Worm (Caenorhabditis elegans) whole organism, late embryonic: ENCODE results near the gene H25P19.1.
A peak's percentile ranks its signal among the peaks of the same experiment; 100 is the strongest.
"Not testable (repeated sequence)": the region's sequence is repeated elsewhere in the genome, so short reads cannot be mapped to it uniquely, and the experiment has no call there.

ENCODE experiments used
- F13H6.1 ChIP-seq: sonication (generic microtip); optimal IDR thresholded peaks from 2 replicates; lab custom pipeline; 2016; ENCODE audit warnings: missing genetic modification characterization, missing compliant biosample characterization
- K02D7.2 ChIP-seq: sonication (generic microtip); optimal IDR thresholded peaks from 2 replicates; lab custom pipeline; 2017; ENCODE audit warnings: mild to moderate bottlenecking, missing genetic modification characterization, missing compliant biosample characterization
- K09A11.1 ChIP-seq: sonication (generic microtip); optimal IDR thresholded peaks from 2 replicates; lab custom pipeline; 2017; ENCODE audit warnings: antibody characterized with exemption, mild to moderate bottlenecking, missing genetic modification characterization, missing compliant biosample characterization; ENCODE audit not compliant: insufficient read depth
- T23F11.4 ChIP-seq: fragments of 200-800 bp; sonication (Bioruptor generic); optimal IDR thresholded peaks from 2 replicates; lab custom pipeline; 2018; ENCODE audit warnings: mild to moderate bottlenecking, missing genetic modification characterization, missing compliant biosample characterization
- ahr-1 ChIP-seq: sonication (generic microtip); optimal IDR thresholded peaks from 2 replicates; lab custom pipeline; 2016; ENCODE audit warnings: missing genetic modification characterization, missing compliant biosample characterization
- ama-1 ChIP-seq: fragments of 150-350 bp; optimal IDR thresholded peaks from 2 replicates; lab custom pipeline; 2014
- ceh-18 ChIP-seq: sonication (generic microtip); optimal IDR thresholded peaks from 2 replicates; lab custom pipeline; 2016; ENCODE audit warnings: missing genetic modification characterization, missing compliant biosample characterization
- ceh-2 ChIP-seq: sonication (generic microtip); optimal IDR thresholded peaks from 2 replicates; lab custom pipeline; 2016; ENCODE audit warnings: missing genotype, missing genetic modification characterization, missing compliant biosample characterization
- ceh-30 ChIP-seq: fragments of 150-350 bp; optimal IDR thresholded peaks from 2 replicates; lab custom pipeline; 2014; ENCODE audit warnings: missing biosample characterization, missing genetic modification characterization
- ceh-34 ChIP-seq: sonication (generic microtip); optimal IDR thresholded peaks from 2 replicates; lab custom pipeline; 2016; ENCODE audit warnings: mild to moderate bottlenecking, missing genetic modification characterization, missing compliant biosample characterization
- ceh-6 ChIP-seq: fragments of 200-800 bp; sonication (Bioruptor generic); optimal IDR thresholded peaks from 2 replicates; lab custom pipeline; 2018; ENCODE audit warnings: mild to moderate bottlenecking, missing genetic modification characterization, missing compliant biosample characterization
- dve-1 ChIP-seq: sonication (generic microtip); optimal IDR thresholded peaks from 2 replicates; lab custom pipeline; 2017; ENCODE audit warnings: antibody characterized with exemption, mild to moderate bottlenecking, missing genetic modification characterization, missing compliant biosample characterization
- elt-2 ChIP-seq: sonication (generic microtip); optimal IDR thresholded peaks from 2 replicates; lab custom pipeline; 2016; ENCODE audit warnings: missing genetic modification reagents, missing genetic modification characterization, missing compliant biosample characterization
- eyg-1 ChIP-seq: sonication (generic microtip); optimal IDR thresholded peaks from 2 replicates; lab custom pipeline; 2016; ENCODE audit warnings: missing genotype, missing genetic modification characterization, missing compliant biosample characterization
- fax-1 ChIP-seq: sonication (generic microtip); optimal IDR thresholded peaks from 2 replicates; lab custom pipeline; 2016; ENCODE audit warnings: missing genotype, missing genetic modification characterization, missing compliant biosample characterization
- fkh-10 ChIP-seq: fragments of 150-350 bp; optimal IDR thresholded peaks from 2 replicates; lab custom pipeline; 2014; ENCODE audit warnings: missing biosample characterization, missing genetic modification reagents, missing genetic modification characterization
- fkh-6 ChIP-seq: sonication (generic microtip); optimal IDR thresholded peaks from 2 replicates; lab custom pipeline; 2016; ENCODE audit warnings: missing genetic modification characterization, missing compliant biosample characterization
- gmeb-2 ChIP-seq: sonication (generic microtip); optimal IDR thresholded peaks from 2 replicates; lab custom pipeline; 2016; ENCODE audit warnings: missing genetic modification characterization, inconsistent platforms, missing compliant biosample characterization
- hlh-13 ChIP-seq: fragments of 200-800 bp; sonication (Bioruptor generic); optimal IDR thresholded peaks from 2 replicates; lab custom pipeline; 2018; ENCODE audit warnings: mild to moderate bottlenecking, missing genetic modification characterization, missing compliant biosample characterization
- hlh-15 ChIP-seq: sonication (generic microtip); optimal IDR thresholded peaks from 2 replicates; lab custom pipeline; 2016; ENCODE audit warnings: missing genetic modification characterization, missing compliant biosample characterization
- hlh-30 ChIP-seq: sonication (generic microtip); optimal IDR thresholded peaks from 2 replicates; lab custom pipeline; 2017; ENCODE audit warnings: antibody characterized with exemption, missing genetic modification characterization, missing compliant biosample characterization; ENCODE audit not compliant: insufficient read depth
- hlh-6 ChIP-seq: sonication (generic microtip); optimal IDR thresholded peaks from 2 replicates; lab custom pipeline; 2016; ENCODE audit warnings: missing genotype, missing genetic modification characterization, missing compliant biosample characterization
- mec-3 ChIP-seq: sonication (generic microtip); optimal IDR thresholded peaks from 2 replicates; lab custom pipeline; 2016; ENCODE audit warnings: borderline replicate concordance, missing genetic modification characterization, missing compliant biosample characterization
- nhr-11 ChIP-seq: fragments of 150-350 bp; optimal IDR thresholded peaks from 2 replicates; lab custom pipeline; 2014; ENCODE audit warnings: missing biosample characterization, missing genetic modification characterization
- nhr-232 ChIP-seq: sonication (generic microtip); optimal IDR thresholded peaks from 2 replicates; lab custom pipeline; 2016; ENCODE audit warnings: missing genetic modification characterization, missing compliant biosample characterization
- npax-4 ChIP-seq: sonication (generic microtip); optimal IDR thresholded peaks from 2 replicates; lab custom pipeline; 2016; ENCODE audit warnings: missing genetic modification characterization, missing compliant biosample characterization
- odd-2 ChIP-seq: sonication (generic microtip); optimal IDR thresholded peaks from 2 replicates; lab custom pipeline; 2017; ENCODE audit warnings: antibody characterized with exemption, mild to moderate bottlenecking, missing genetic modification characterization, missing compliant biosample characterization
- pax-1 ChIP-seq: fragments of 150-350 bp; optimal IDR thresholded peaks from 2 replicates; lab custom pipeline; 2014; ENCODE audit warnings: missing biosample characterization, missing genetic modification characterization
- pha-4 ChIP-seq: fragments of 150-350 bp; optimal IDR thresholded peaks from 2 replicates; lab custom pipeline; 2018; ENCODE audit warnings: missing biosample characterization, missing genetic modification reagents, missing genetic modification characterization
- sdc-2 ChIP-seq: sonication (generic microtip); optimal IDR thresholded peaks from 2 replicates; lab custom pipeline; 2016; ENCODE audit warnings: missing genotype, missing genetic modification characterization, missing compliant biosample characterization
- sox-2 ChIP-seq: fragments of 200-800 bp; sonication (Bioruptor generic); IDR thresholded peaks from 2 replicates; pipeline ENCODE4 v1.3.6; 2022; ENCODE audit warnings: missing genetic modification reagents, missing genetic modification characterization, missing compliant biosample characterization
- sox-4 ChIP-seq: sonication (generic microtip); optimal IDR thresholded peaks from 2 replicates; lab custom pipeline; 2017; ENCODE audit warnings: mild to moderate bottlenecking, missing genetic modification characterization, inconsistent platforms, missing compliant biosample characterization
- tbx-2 ChIP-seq: sonication (generic microtip); optimal IDR thresholded peaks from 2 replicates; lab custom pipeline; 2016; ENCODE audit warnings: missing genetic modification characterization, missing compliant biosample characterization
- tbx-7 ChIP-seq: sonication (generic microtip); optimal IDR thresholded peaks from 2 replicates; lab custom pipeline; 2016; ENCODE audit warnings: missing genotype, missing genetic modification characterization, missing compliant biosample characterization
- unc-3 ChIP-seq, 2 experiments: fragments of 200-800 bp in 1 of 2; sonication (Bioruptor generic) in 1 of 2; sonication (generic microtip) in 1 of 2; conservative IDR thresholded peaks in 1 of 2; optimal IDR thresholded peaks in 1 of 2; 2 replicates each; pipeline versions ENCODE4 v1.3.6 to Lab custom; 2016 to 2022; ENCODE audit warnings: missing compliant biosample characterization in 2 of 2, missing genetic modification characterization in 2 of 2, missing genetic modification reagents in 1 of 2
- unc-55 ChIP-seq: sonication (generic microtip); optimal IDR thresholded peaks from 2 replicates; lab custom pipeline; 2017; ENCODE audit warnings: missing biosample characterization, missing genetic modification reagents, missing genetic modification characterization
- unc-86 ChIP-seq: sonication (generic microtip); optimal IDR thresholded peaks from 2 replicates; lab custom pipeline; 2016; ENCODE audit warnings: missing genetic modification characterization, missing compliant biosample characterization
- zip-5 ChIP-seq: sonication (generic microtip); optimal IDR thresholded peaks from 2 replicates; lab custom pipeline; 2016; ENCODE audit warnings: missing genetic modification characterization, missing compliant biosample characterization
- ztf-16 ChIP-seq: sonication (generic microtip); optimal IDR thresholded peaks from 2 replicates; lab custom pipeline; 2017; ENCODE audit warnings: missing genetic modification characterization, missing compliant biosample characterization

Gene H25P19.1

DNA sequence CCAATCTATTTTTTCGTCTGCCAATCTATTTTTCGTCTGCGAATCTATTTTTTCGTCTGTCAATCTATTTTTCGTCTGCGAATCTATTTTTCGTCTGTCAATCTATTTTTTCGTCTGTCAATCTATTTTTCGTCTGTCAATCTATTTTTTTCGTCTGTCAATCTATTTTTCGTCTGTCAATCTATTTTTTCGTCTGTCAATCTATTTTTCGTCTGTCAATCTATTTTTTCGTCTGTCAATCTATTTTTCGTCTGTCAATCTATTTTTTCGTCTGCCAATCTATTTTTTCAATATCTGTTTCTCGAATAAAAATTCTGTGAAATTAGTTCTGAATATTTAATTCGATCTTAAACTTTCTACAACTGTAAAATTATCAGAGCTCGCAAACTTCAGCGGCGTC lies 29.3 kb upstream of the H25P19.1 start:
- 0 out of 2 replicates have a peak, but pooled peaks have one; percentile 49 for TF ChIP-seq unc-3 (GFP tag; conservative IDR thresholded peaks at IDR 0.05; lab: Robert Waterston, UW)
- not testable (repeated sequence) for TF ChIP-seq unc-3 (tag; optimal IDR thresholded peaks at IDR 0.05; lab: Kevin White, UChicago)

DNA sequence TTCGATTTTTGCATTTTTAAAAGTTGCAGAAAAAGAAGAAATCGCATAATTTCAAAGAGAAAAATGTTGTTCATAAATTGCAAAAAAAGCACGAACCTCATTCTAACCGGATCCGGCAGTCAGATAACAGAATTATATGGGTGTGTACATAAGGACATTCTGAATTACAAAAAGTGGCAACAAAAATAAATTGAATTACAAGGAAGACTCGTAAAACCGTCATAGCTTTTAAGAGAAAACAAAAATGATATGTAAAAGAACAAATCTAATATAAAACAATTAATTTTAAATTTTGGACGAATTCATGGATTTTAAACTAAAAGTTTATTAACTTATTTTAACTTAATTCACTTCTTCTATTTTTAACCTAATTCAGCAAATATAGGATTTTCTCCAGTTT lies 27.3 kb upstream of the H25P19.1 start, which contains the start of gene F31F4.17:
F31F4.17 (minus strand) TSS at position 101 of the 400 bp plus-strand sequence.
- TF ChIP-seq F13H6.1 (no peak), eyg-1 (tag; lab: Kevin White, UChicago) (no peak), unc-55 (no peak), mec-3 (tag; lab: Kevin White, UChicago) (no peak), fax-1 (tag; lab: Kevin White, UChicago) (no peak), pha-4 (tag; lab: Kevin White, UChicago) (no peak), sox-2 (GFP tag; lab: Robert Waterston, UW) (no peak), odd-2 (no peak), ceh-2 (tag; lab: Kevin White, UChicago) (no peak), ceh-6 (GFP tag; lab: Kevin White, UChicago) (no peak), dve-1 (tag; lab: Kevin White, UChicago) (no peak), K02D7.2 (tag; lab: Kevin White, UChicago) (no peak), nhr-11 (tag; lab: Kevin White, UChicago) (no peak), T23F11.4 (no peak), ceh-30 (tag; lab: Kevin White, UChicago) (no peak)

DNA sequence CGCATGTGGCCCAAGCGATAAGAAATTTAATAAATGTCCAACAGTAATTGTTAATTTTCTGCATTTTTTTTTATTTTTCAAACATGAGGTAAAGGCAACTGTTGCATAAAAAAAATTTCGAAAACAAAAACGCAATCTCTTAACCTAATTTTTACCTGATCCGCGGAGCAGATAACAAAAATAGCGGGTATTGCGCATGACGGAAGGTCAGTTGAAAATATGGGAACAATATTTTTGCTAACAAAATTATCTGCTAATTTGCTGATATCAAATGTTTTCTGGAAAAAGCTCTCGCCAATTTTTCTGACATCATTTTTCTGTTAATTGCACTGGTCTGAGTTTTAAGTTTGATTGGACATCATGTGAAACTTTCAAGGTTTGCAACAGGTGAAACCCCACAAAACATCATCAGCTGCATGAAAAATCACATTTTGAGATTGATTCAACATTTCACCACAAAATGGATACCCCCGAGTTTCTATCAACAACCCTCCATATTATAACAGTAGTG lies 23.1 kb upstream of the H25P19.1 start, which contains the start of the genes F31F4.11 and srh-266:
F31F4.11 (minus strand) TSS at position 101 of the 511 bp plus-strand sequence.
srh-266 (plus strand) TSS at position 461 of the 511 bp plus-strand sequence.
- TF ChIP-seq fkh-10 (GFP tag; lab: Kevin White, UChicago): no peak
- no peak for TF ChIP-seq ceh-18 (tag; lab: Kevin White, UChicago)
- no peak for TF ChIP-seq ama-1
- TF ChIP-seq elt-2: no peak
- TF ChIP-seq zip-5 (tag; lab: Kevin White, UChicago): no peak
- TF ChIP-seq tbx-2: no peak

ce11 chrV:667459-667858 lies 20.0 kb upstream of the H25P19.1 start, which contains the start of gene nhr-180:
TSS of gene nhr-180 (minus strand) at chrV:667510.
- TF ChIP-seq K09A11.1 (tag; lab: Kevin White, UChicago): no peak
- no peak for TF ChIP-seq pax-1 (tag; lab: Kevin White, UChicago)
- no peak for TF ChIP-seq npax-4
- TF ChIP-seq sox-4 (tag; lab: Kevin White, UChicago): no peak
- TF ChIP-seq tbx-7 (tag; lab: Kevin White, UChicago): no peak
- no peak for TF ChIP-seq T23F11.4
- TF ChIP-seq nhr-232 (tag; lab: Kevin White, UChicago): no peak
- no peak for TF ChIP-seq hlh-15 (tag; lab: Kevin White, UChicago)
- no peak for TF ChIP-seq ahr-1 (tag; lab: Kevin White, UChicago)
- TF ChIP-seq F13H6.1: no peak
- no peak for TF ChIP-seq hlh-30 (tag; lab: Kevin White, UChicago)
- no peak for TF ChIP-seq sdc-2 (tag; lab: Kevin White, UChicago)
- no peak for TF ChIP-seq mec-3 (tag; lab: Kevin White, UChicago)
- no peak for TF ChIP-seq unc-86 (tag; lab: Kevin White, UChicago)
- no peak for TF ChIP-seq gmeb-2 (tag; lab: Kevin White, UChicago)

DNA sequence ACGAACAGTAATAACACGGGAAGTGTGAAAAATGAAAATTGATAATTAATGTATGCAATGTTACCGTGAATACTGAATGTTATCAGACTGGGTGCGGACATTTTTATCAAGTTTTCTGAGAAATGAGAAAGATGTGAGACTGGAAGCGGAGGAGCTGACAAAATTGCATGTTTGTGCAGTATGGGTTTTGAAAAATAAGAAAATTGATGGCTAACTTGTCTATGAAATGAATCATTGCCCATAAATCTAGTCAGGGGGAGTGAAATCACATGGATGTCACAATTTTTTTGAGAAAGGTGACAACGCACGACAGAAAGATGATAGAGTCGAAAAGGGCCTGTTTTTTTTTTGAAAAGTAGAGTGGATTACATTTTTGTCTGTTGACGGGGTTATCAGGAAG lies 16.1 kb upstream of the H25P19.1 start, which contains the start of gene sru-24:
sru-24 (minus strand) TSS at position 101 of the 400 bp plus-strand sequence.
- TF ChIP-seq pha-4 (tag; lab: Kevin White, UChicago): no peak
- no peak for TF ChIP-seq hlh-13 (GFP tag; lab: Kevin White, UChicago)
- TF ChIP-seq fax-1 (tag; lab: Kevin White, UChicago): no peak
- TF ChIP-seq ztf-16 (tag; lab: Kevin White, UChicago): no peak
- no peak for TF ChIP-seq ceh-30 (tag; lab: Kevin White, UChicago)
- TF ChIP-seq K02D7.2 (tag; lab: Kevin White, UChicago): no peak
- TF ChIP-seq ceh-6 (GFP tag; lab: Kevin White, UChicago): no peak
- no peak for TF ChIP-seq hlh-6
- TF ChIP-seq F13H6.1: no peak
- TF ChIP-seq fkh-6 (tag; lab: Kevin White, UChicago): no peak
- no peak for TF ChIP-seq ceh-34
- no peak for TF ChIP-seq ama-1
- TF ChIP-seq fkh-10 (GFP tag; lab: Kevin White, UChicago): no peak
